Worm (Caenorhabditis elegans) whole organism, late embryonic: ENCODE results near the gene nhr-195.

Experiments
- C08G9.2 ChIP-seq: sonication (generic microtip); optimal IDR thresholded peaks from 2 replicates; lab custom pipeline; 2016; ENCODE audit warnings: mild to moderate bottlenecking, missing genetic modification characterization, moderate library complexity, missing compliant biosample characterization
- C38D4.7 ChIP-seq: fragments of 200-800 bp; sonication (Bioruptor generic); optimal IDR thresholded peaks from 2 replicates; lab custom pipeline; 2018; ENCODE audit warnings: mild to moderate bottlenecking, missing genetic modification characterization, moderate library complexity, missing compliant biosample characterization
- F13H6.1 ChIP-seq: sonication (generic microtip); optimal IDR thresholded peaks from 2 replicates; lab custom pipeline; 2016; ENCODE audit warnings: missing genetic modification characterization, missing compliant biosample characterization
- K09A11.1 ChIP-seq: sonication (generic microtip); optimal IDR thresholded peaks from 2 replicates; lab custom pipeline; 2017; ENCODE audit warnings: antibody characterized with exemption, mild to moderate bottlenecking, missing genetic modification characterization, missing compliant biosample characterization; ENCODE audit not compliant: insufficient read depth
- T23F11.4 ChIP-seq: fragments of 200-800 bp; sonication (Bioruptor generic); optimal IDR thresholded peaks from 2 replicates; lab custom pipeline; 2018; ENCODE audit warnings: mild to moderate bottlenecking, missing genetic modification characterization, missing compliant biosample characterization
- ama-1 ChIP-seq: fragments of 150-350 bp; optimal IDR thresholded peaks from 2 replicates; lab custom pipeline; 2014
- ceh-18 ChIP-seq: sonication (generic microtip); optimal IDR thresholded peaks from 2 replicates; lab custom pipeline; 2016; ENCODE audit warnings: missing genetic modification characterization, missing compliant biosample characterization
- ceh-19 ChIP-seq: fragments of 200-800 bp; sonication (Bioruptor generic); optimal IDR thresholded peaks from 2 replicates; lab custom pipeline; 2018; ENCODE audit warnings: mild to moderate bottlenecking, missing genetic modification characterization, missing compliant biosample characterization
- ceh-24 ChIP-seq: sonication (generic microtip); optimal IDR thresholded peaks from 2 replicates; lab custom pipeline; 2016; ENCODE audit warnings: mild to moderate bottlenecking, missing genetic modification characterization, missing compliant biosample characterization
- ceh-31 ChIP-seq: sonication (generic microtip); optimal IDR thresholded peaks from 2 replicates; lab custom pipeline; 2016; ENCODE audit warnings: missing genetic modification characterization, missing compliant biosample characterization
- ceh-34 ChIP-seq: sonication (generic microtip); optimal IDR thresholded peaks from 2 replicates; lab custom pipeline; 2016; ENCODE audit warnings: mild to moderate bottlenecking, missing genetic modification characterization, missing compliant biosample characterization
- ceh-45 ChIP-seq: fragments of 200-800 bp; sonication (Bioruptor generic); IDR thresholded peaks from 2 replicates; pipeline ENCODE4 v1.3.6; 2022; ENCODE audit warnings: missing genetic modification reagents, missing genetic modification characterization, missing compliant biosample characterization
- ceh-48 ChIP-seq: sonication (generic microtip); optimal IDR thresholded peaks from 2 replicates; lab custom pipeline; 2016; ENCODE audit warnings: missing genetic modification characterization, inconsistent platforms, missing compliant biosample characterization
- ceh-6 ChIP-seq: fragments of 200-800 bp; sonication (Bioruptor generic); optimal IDR thresholded peaks from 2 replicates; lab custom pipeline; 2018; ENCODE audit warnings: mild to moderate bottlenecking, missing genetic modification characterization, missing compliant biosample characterization
- elt-2 ChIP-seq: sonication (generic microtip); optimal IDR thresholded peaks from 2 replicates; lab custom pipeline; 2016; ENCODE audit warnings: missing genetic modification reagents, missing genetic modification characterization, missing compliant biosample characterization
- ets-4 ChIP-seq: sonication (generic microtip); optimal IDR thresholded peaks from 2 replicates; lab custom pipeline; 2016; ENCODE audit warnings: missing genetic modification characterization, missing compliant biosample characterization
- eyg-1 ChIP-seq: sonication (generic microtip); optimal IDR thresholded peaks from 2 replicates; lab custom pipeline; 2016; ENCODE audit warnings: missing genotype, missing genetic modification characterization, missing compliant biosample characterization
- fkh-10 ChIP-seq: fragments of 150-350 bp; optimal IDR thresholded peaks from 2 replicates; lab custom pipeline; 2014; ENCODE audit warnings: missing biosample characterization, missing genetic modification reagents, missing genetic modification characterization
- hlh-13 ChIP-seq: fragments of 200-800 bp; sonication (Bioruptor generic); optimal IDR thresholded peaks from 2 replicates; lab custom pipeline; 2018; ENCODE audit warnings: mild to moderate bottlenecking, missing genetic modification characterization, missing compliant biosample characterization
- hlh-15 ChIP-seq: sonication (generic microtip); optimal IDR thresholded peaks from 2 replicates; lab custom pipeline; 2016; ENCODE audit warnings: missing genetic modification characterization, missing compliant biosample characterization
- hlh-6 ChIP-seq: sonication (generic microtip); optimal IDR thresholded peaks from 2 replicates; lab custom pipeline; 2016; ENCODE audit warnings: missing genotype, missing genetic modification characterization, missing compliant biosample characterization
- lim-6 ChIP-seq: sonication (generic microtip); optimal IDR thresholded peaks from 2 replicates; lab custom pipeline; 2016; ENCODE audit warnings: missing genetic modification characterization, missing compliant biosample characterization
- madf-2 ChIP-seq: sonication (generic microtip); optimal IDR thresholded peaks from 2 replicates; lab custom pipeline; 2017; ENCODE audit warnings: missing genetic modification characterization, missing compliant biosample characterization
- nhr-11 ChIP-seq: fragments of 150-350 bp; optimal IDR thresholded peaks from 2 replicates; lab custom pipeline; 2014; ENCODE audit warnings: missing biosample characterization, missing genetic modification characterization
- odd-2 ChIP-seq: sonication (generic microtip); optimal IDR thresholded peaks from 2 replicates; lab custom pipeline; 2017; ENCODE audit warnings: antibody characterized with exemption, mild to moderate bottlenecking, missing genetic modification characterization, missing compliant biosample characterization
- pat-9 ChIP-seq: fragments of 200-800 bp; sonication (Bioruptor generic); optimal IDR thresholded peaks from 2 replicates; lab custom pipeline; 2018; ENCODE audit warnings: mild to moderate bottlenecking, missing genetic modification characterization, moderate library complexity, missing compliant biosample characterization
- pax-1 ChIP-seq: fragments of 150-350 bp; optimal IDR thresholded peaks from 2 replicates; lab custom pipeline; 2014; ENCODE audit warnings: missing biosample characterization, missing genetic modification characterization
- pha-2 ChIP-seq: sonication (generic microtip); optimal IDR thresholded peaks from 2 replicates; lab custom pipeline; 2017; ENCODE audit warnings: mild to moderate bottlenecking, missing genetic modification characterization, missing compliant biosample characterization
- pqm-1 ChIP-seq: sonication (generic microtip); optimal IDR thresholded peaks from 2 replicates; lab custom pipeline; 2016; ENCODE audit warnings: missing genetic modification characterization, missing compliant biosample characterization
- ref-2 ChIP-seq: sonication (generic microtip); optimal IDR thresholded peaks from 2 replicates; lab custom pipeline; 2016; ENCODE audit warnings: missing genetic modification characterization, missing compliant biosample characterization
- syd-9 ChIP-seq: sonication (generic microtip); optimal IDR thresholded peaks from 2 replicates; lab custom pipeline; 2016; ENCODE audit warnings: mild to moderate bottlenecking, missing genetic modification characterization, moderate library complexity, missing compliant biosample characterization
- tbx-2 ChIP-seq: sonication (generic microtip); optimal IDR thresholded peaks from 2 replicates; lab custom pipeline; 2016; ENCODE audit warnings: missing genetic modification characterization, missing compliant biosample characterization
- unc-3 ChIP-seq, 2 experiments: fragments of 200-800 bp in 1 of 2; sonication (Bioruptor generic) in 1 of 2; sonication (generic microtip) in 1 of 2; conservative IDR thresholded peaks in 1 of 2; optimal IDR thresholded peaks in 1 of 2; 2 replicates each; pipeline versions ENCODE4 v1.3.6 to Lab custom; 2016 to 2022; ENCODE audit warnings: missing compliant biosample characterization in 2 of 2, missing genetic modification characterization in 2 of 2, missing genetic modification reagents in 1 of 2
- unc-42 ChIP-seq: sonication (generic microtip); optimal IDR thresholded peaks from 2 replicates; lab custom pipeline; 2016; ENCODE audit warnings: missing genotype, missing genetic modification characterization, missing compliant biosample characterization
- zip-5 ChIP-seq: sonication (generic microtip); optimal IDR thresholded peaks from 2 replicates; lab custom pipeline; 2016; ENCODE audit warnings: missing genetic modification characterization, missing compliant biosample characterization

The nhr-195 gene

ce11 chrV:8974889-8975422 is 2.8 kb upstream of the nhr-195 start, which contains the start of gene nhr-143:
TSS of gene nhr-143 (minus strand) at chrV:8974939.
- no peak for TF ChIP-seq pha-2 (tag; lab: Kevin White, UChicago)
- TF ChIP-seq tbx-2 (tag; lab: Kevin White, UChicago): no peak
- TF ChIP-seq ceh-18 (tag; lab: Kevin White, UChicago): no peak
- TF ChIP-seq C38D4.7 (GFP tag; lab: Kevin White, UChicago): no peak
- TF ChIP-seq ceh-48 (tag; lab: Kevin White, UChicago): no peak
- no peak for TF ChIP-seq nhr-11

DNA sequence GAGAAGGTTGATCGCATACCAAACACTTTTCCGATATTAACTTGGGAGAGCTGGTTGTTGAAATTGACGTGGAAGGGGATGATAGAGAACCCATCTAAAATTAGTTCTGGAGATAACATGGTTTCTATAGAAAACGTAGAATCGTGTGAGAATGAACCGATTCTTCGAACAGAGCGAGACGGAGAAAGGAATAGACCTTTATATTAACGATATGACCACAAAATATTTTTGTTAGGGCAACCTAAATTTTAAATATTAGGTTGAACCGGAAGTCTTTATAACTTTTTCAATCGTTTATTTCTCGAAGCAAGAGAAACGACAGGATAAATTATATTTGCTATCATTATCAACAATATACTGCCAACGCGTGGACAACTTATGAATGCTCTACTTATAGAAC is 6.1 kb downstream of the nhr-195 start, which contains the start of gene nhr-219:
Gene nhr-219, minus strand, starts transcription at position 101 of the 400 bp plus-strand sequence.
- TF ChIP-seq K09A11.1 (tag; lab: Kevin White, UChicago) (no peak), C08G9.2 (tag; lab: Kevin White, UChicago) (no peak), hlh-15 (tag; lab: Kevin White, UChicago) (no peak), F13H6.1 (tag; lab: Kevin White, UChicago) (no peak), unc-3 (GFP tag; conservative IDR thresholded peaks at IDR 0.05; lab: Robert Waterston, UW) (no peak), unc-3 (tag; optimal IDR thresholded peaks at IDR 0.05; lab: Kevin White, UChicago) (no peak), unc-42 (tag; lab: Kevin White, UChicago) (no peak), C38D4.7 (GFP tag; lab: Kevin White, UChicago) (no peak), syd-9 (tag; lab: Kevin White, UChicago) (no peak), ceh-6 (GFP tag; lab: Kevin White, UChicago) (no peak), eyg-1 (tag; lab: Kevin White, UChicago) (no peak), elt-2 (tag; lab: Kevin White, UChicago) (no peak), ceh-34 (tag; lab: Kevin White, UChicago) (no peak), ceh-45 (no peak), zip-5 (tag; lab: Kevin White, UChicago) (no peak), ets-4 (tag; lab: Kevin White, UChicago) (no peak), ceh-19 (no peak), tbx-2 (tag; lab: Kevin White, UChicago) (no peak), ceh-31 (tag; lab: Kevin White, UChicago) (no peak), hlh-6 (tag; lab: Kevin White, UChicago) (no peak), pqm-1 (tag; lab: Kevin White, UChicago) (no peak)
- TF ChIP-seq, all 69 proteins: peak for 0

DNA sequence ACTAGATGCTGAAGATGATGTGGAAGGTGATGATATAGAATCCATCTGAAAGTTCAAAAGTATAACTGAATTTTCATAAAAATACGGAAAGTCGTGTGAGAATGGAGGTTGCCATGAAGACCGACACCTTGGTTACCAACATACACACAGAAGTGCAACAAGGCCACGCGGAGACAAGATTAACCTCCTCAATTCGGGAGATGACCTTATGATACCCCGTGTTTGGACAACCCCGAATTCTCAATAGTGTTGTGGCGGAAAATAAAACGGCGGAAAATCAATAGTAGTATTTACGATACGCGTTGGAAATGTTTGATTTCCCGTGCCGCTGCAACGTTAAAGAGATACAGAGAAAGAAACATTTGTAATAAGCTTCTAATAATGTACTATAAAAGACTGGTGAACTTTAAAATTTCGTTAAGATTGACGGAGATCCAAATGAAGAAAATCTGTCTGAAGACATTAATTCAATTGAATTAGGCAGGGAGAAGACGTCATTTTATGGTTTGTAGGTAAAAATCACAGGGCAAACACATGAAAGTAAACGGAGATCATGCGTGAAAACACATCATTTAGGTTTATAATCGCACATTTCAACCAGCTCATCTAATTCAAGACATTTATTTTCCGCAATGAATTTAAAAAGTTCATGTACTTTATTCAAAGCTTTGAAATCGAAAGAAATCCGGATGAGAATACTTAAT is 8.0 kb downstream of the nhr-195 start, which contains the start of gene nhr-44:
Gene nhr-44, minus strand, starts transcription at position 51 of the 704 bp plus-strand sequence.
- TF ChIP-seq pax-1 (tag; lab: Kevin White, UChicago): peak; percentile 53
- no peak for TF ChIP-seq fkh-10 (GFP tag; lab: Kevin White, UChicago)

- no peak for TF ChIP-seq madf-2 (tag; lab: Kevin White, UChicago)
- no peak for TF ChIP-seq ama-1 (lab: Kevin White, UChicago)
- TF ChIP-seq ref-2 (tag; lab: Kevin White, UChicago): no peak
- TF ChIP-seq hlh-15 (tag; lab: Kevin White, UChicago): no peak
- TF ChIP-seq hlh-6 (tag; lab: Kevin White, UChicago): no peak
- TF ChIP-seq hlh-13 (GFP tag; lab: Kevin White, UChicago): no peak
- no peak for TF ChIP-seq odd-2 (tag; lab: Kevin White, UChicago)
- TF ChIP-seq T23F11.4 (GFP tag; lab: Kevin White, UChicago): no peak
- TF ChIP-seq C38D4.7 (GFP tag; lab: Kevin White, UChicago): no peak
- TF ChIP-seq pat-9: no peak
- TF ChIP-seq ceh-48 (tag; lab: Kevin White, UChicago): no peak
- no peak for TF ChIP-seq ceh-24
- no peak for TF ChIP-seq unc-3 (GFP tag; conservative IDR thresholded peaks at IDR 0.05; lab: Robert Waterston, UW)
- TF ChIP-seq unc-3 (tag; optimal IDR thresholded peaks at IDR 0.05; lab: Kevin White, UChicago): no peak
- TF ChIP-seq lim-6 (tag; lab: Kevin White, UChicago): no peak
- TF ChIP-seq ceh-45: no peak
- no peak for TF ChIP-seq ceh-19
Measured at ce11 chrV:8956387-8957095, 15.6 kb downstream of the nhr-195 start, which contains the start of gene ttc-17. TSS of gene ttc-17 (plus strand) at chrV:8957045.
